Fruit fly (Drosophila melanogaster) whole organism, embryonic: Measurements from ENCODE around the gene Rip11.

ENCODE experiments used
- BtbVII ChIP-seq: fragments of 200-800 bp; sonication (Bioruptor generic); optimal IDR thresholded peaks from 3 replicates; lab custom pipeline; 2017; ENCODE audit warnings: missing biosample characterization, mild to moderate bottlenecking, missing genetic modification characterization
- CG11093 ChIP-seq: fragments of 200-800 bp; sonication (Bioruptor generic); IDR thresholded peaks from 3 replicates; pipeline ENCODE4 v1.3.6; 2022; ENCODE audit warnings: missing biosample characterization, missing genetic modification characterization
- CG12219 ChIP-seq: fragments of 200-800 bp; sonication (Bioruptor generic); optimal IDR thresholded peaks from 3 replicates; lab custom pipeline; 2018; ENCODE audit warnings: missing biosample characterization, mild to moderate bottlenecking, missing genetic modification characterization
- CG12236 ChIP-seq: fragments of 200-800 bp; sonication (Bioruptor generic); optimal IDR thresholded peaks from 2 replicates; lab custom pipeline; 2016; ENCODE audit warnings: missing biosample characterization, missing genetic modification characterization
- CG12769 ChIP-seq: fragments of 200-800 bp; sonication (Bioruptor generic); optimal IDR thresholded peaks from 2 replicates; lab custom pipeline; 2019; ENCODE audit warnings: missing biosample characterization, mild to moderate bottlenecking, missing genetic modification characterization, moderate library complexity
- CG13123 ChIP-seq: fragments of 200-800 bp; sonication (Bioruptor generic); optimal IDR thresholded peaks from 2 replicates; lab custom pipeline; 2016; ENCODE audit warnings: missing biosample characterization, missing genetic modification characterization
- CG15479 ChIP-seq: fragments of 200-800 bp; sonication (Bioruptor generic); optimal IDR thresholded peaks from 3 replicates; lab custom pipeline; 2019; ENCODE audit warnings: missing biosample characterization, mild to moderate bottlenecking, missing genetic modification characterization, moderate library complexity
- CG1647 ChIP-seq: fragments of 200-800 bp; sonication (Bioruptor generic); optimal IDR thresholded peaks from 3 replicates; lab custom pipeline; 2016; ENCODE audit warnings: missing biosample characterization, missing genetic modification characterization
- CG17186 ChIP-seq: fragments of 200-800 bp; sonication (Bioruptor generic); optimal IDR thresholded peaks from 3 replicates; lab custom pipeline; 2017; ENCODE audit warnings: missing biosample characterization, missing genetic modification reagents, missing genetic modification characterization
- CG17328 ChIP-seq: fragments of 200-800 bp; sonication (Bioruptor generic); IDR thresholded peaks from 2 replicates; pipeline ENCODE4 v1.3.6; 2022; ENCODE audit warnings: missing biosample characterization, missing genetic modification characterization
- CG17361 ChIP-seq: fragments of 200-800 bp; sonication (Bioruptor generic); IDR thresholded peaks from 3 replicates; pipeline ENCODE4 v1.3.6; 2022; ENCODE audit warnings: missing biosample characterization, missing genetic modification characterization
- CG17385 ChIP-seq: fragments of 200-800 bp; sonication (Bioruptor generic); optimal IDR thresholded peaks from 3 replicates; lab custom pipeline; 2018; ENCODE audit warnings: missing biosample characterization, mild to moderate bottlenecking, missing genetic modification characterization
- CG18599 ChIP-seq: fragments of 200-800 bp; sonication (Bioruptor generic); optimal IDR thresholded peaks from 3 replicates; lab custom pipeline; 2017; ENCODE audit warnings: missing biosample characterization, missing genetic modification characterization, mild to moderate bottlenecking, moderate library complexity, missing genetic modification reagents
- CG2678 ChIP-seq: fragments of 200-800 bp; sonication (Bioruptor generic); optimal IDR thresholded peaks from 3 replicates; lab custom pipeline; 2019; ENCODE audit warnings: missing biosample characterization, mild to moderate bottlenecking, missing genetic modification characterization, moderate library complexity
- CG2889 ChIP-seq: fragments of 200-800 bp; sonication (Bioruptor generic); IDR thresholded peaks from 3 replicates; pipeline ENCODE4 v1.3.6; 2022; ENCODE audit warnings: missing biosample characterization, missing genetic modification characterization
- CG3065 ChIP-seq: fragments of 200-800 bp; sonication (Bioruptor generic); optimal IDR thresholded peaks from 2 replicates; lab custom pipeline; 2016; ENCODE audit warnings: missing biosample characterization, missing genetic modification characterization
- CG31441 ChIP-seq: fragments of 200-800 bp; sonication (Bioruptor generic); IDR thresholded peaks from 2 replicates; pipeline ENCODE4 v1.3.6; 2022; ENCODE audit warnings: missing biosample characterization, missing genetic modification characterization
- CG3163 ChIP-seq: fragments of 200-800 bp; sonication (Bioruptor generic); optimal IDR thresholded peaks from 3 replicates; lab custom pipeline; 2016; ENCODE audit warnings: missing biosample characterization, missing genetic modification characterization
- CG4404 ChIP-seq: fragments of 200-800 bp; sonication (Bioruptor generic); IDR thresholded peaks from 2 replicates; pipeline ENCODE4 v1.3.6; 2022; ENCODE audit warnings: missing biosample characterization, missing genetic modification characterization
- CG6175 ChIP-seq: fragments of 200-800 bp; sonication (Bioruptor generic); IDR thresholded peaks from 3 replicates; pipeline ENCODE4 v1.3.6; 2022; ENCODE audit warnings: missing biosample characterization, missing genetic modification characterization
- CG8765 ChIP-seq: fragments of 200-800 bp; sonication (Bioruptor generic); IDR thresholded peaks from 2 replicates; pipeline ENCODE4 v1.3.6; 2022; ENCODE audit warnings: missing biosample characterization, missing genetic modification characterization
- D19A ChIP-seq: fragments of 200-800 bp; optimal IDR thresholded peaks from 3 replicates; lab custom pipeline; 2019; ENCODE audit warnings: missing biosample characterization, mild to moderate bottlenecking, missing genetic modification characterization, moderate library complexity
- Deaf1 ChIP-seq: fragments of 200-800 bp; optimal IDR thresholded peaks from 3 replicates; lab custom pipeline; 2019; ENCODE audit warnings: missing biosample characterization, mild to moderate bottlenecking, missing genetic modification characterization, moderate library complexity
- Dek ChIP-seq: fragments of 200-800 bp; sonication (Bioruptor generic); optimal IDR thresholded peaks from 3 replicates; lab custom pipeline; 2019; ENCODE audit warnings: missing biosample characterization, mild to moderate bottlenecking, missing genetic modification characterization, moderate library complexity
- Drgx ChIP-seq: fragments of 200-800 bp; sonication (Bioruptor generic); IDR thresholded peaks from 2 replicates; pipeline ENCODE4 v1.3.6; 2022; ENCODE audit warnings: missing biosample characterization, missing genetic modification characterization
- Fer3 ChIP-seq: fragments of 200-800 bp; sonication (Bioruptor generic); optimal IDR thresholded peaks from 2 replicates; lab custom pipeline; 2018; ENCODE audit warnings: missing biosample characterization, mild to moderate bottlenecking, missing genetic modification characterization, moderate library complexity
- H15 ChIP-seq: fragments of 200-800 bp; sonication (Bioruptor generic); IDR thresholded peaks from 3 replicates; pipeline ENCODE4 v1.3.6; 2022; ENCODE audit warnings: missing biosample characterization, missing genetic modification characterization
- NK7.1 ChIP-seq: fragments of 200-800 bp; sonication (Bioruptor generic); optimal IDR thresholded peaks from 3 replicates; lab custom pipeline; 2016; ENCODE audit warnings: missing biosample characterization, missing genetic modification characterization
- Sox102F ChIP-seq: fragments of 200-800 bp; sonication (Bioruptor generic); optimal IDR thresholded peaks from 2 replicates; lab custom pipeline; 2018; ENCODE audit warnings: missing biosample characterization, mild to moderate bottlenecking, missing genetic modification characterization, moderate library complexity
- Sry-δ ChIP-seq: fragments of 200-800 bp; sonication (Bioruptor generic); optimal IDR thresholded peaks from 2 replicates; lab custom pipeline; 2016; ENCODE audit warnings: missing biosample characterization, missing genetic modification characterization
- abd-A ChIP-seq: fragments of 200-800 bp; sonication (Bioruptor generic); optimal IDR thresholded peaks from 3 replicates; lab custom pipeline; 2019; ENCODE audit warnings: missing biosample characterization, mild to moderate bottlenecking, missing genetic modification characterization, moderate library complexity
- aop ChIP-seq: fragments of 200-800 bp; sonication (Bioruptor generic); IDR thresholded peaks from 2 replicates; pipeline ENCODE4 v1.3.6; 2022; ENCODE audit warnings: missing biosample characterization, missing genetic modification characterization
- ap ChIP-seq: fragments of 200-800 bp; sonication (Bioruptor generic); IDR thresholded peaks from 2 replicates; pipeline ENCODE4 v1.3.6; 2022; ENCODE audit warnings: missing biosample characterization, missing genetic modification characterization
- crol ChIP-seq: fragments of 200-800 bp; sonication (Bioruptor generic); IDR thresholded peaks from 2 replicates; pipeline ENCODE4 v1.3.6; 2022; ENCODE audit warnings: missing biosample characterization, missing genetic modification characterization
- dan ChIP-seq: fragments of 200-800 bp; sonication (Bioruptor generic); IDR thresholded peaks from 2 replicates; pipeline ENCODE4 v1.3.6; 2022; ENCODE audit warnings: missing biosample characterization, missing genetic modification characterization
- dysf ChIP-seq: fragments of 200-800 bp; sonication (Bioruptor generic); IDR thresholded peaks from 3 replicates; pipeline ENCODE4 v1.3.6; 2022; ENCODE audit warnings: missing biosample characterization, missing genetic modification characterization
- gce ChIP-seq: fragments of 200-800 bp; sonication (Bioruptor generic); IDR thresholded peaks from 3 replicates; pipeline ENCODE4 v1.3.6; 2022; ENCODE audit warnings: missing biosample characterization, missing genetic modification characterization
- gcm ChIP-seq: fragments of 200-800 bp; sonication (Bioruptor generic); optimal IDR thresholded peaks from 2 replicates; lab custom pipeline; 2019; ENCODE audit warnings: missing biosample characterization, mild to moderate bottlenecking, missing genetic modification characterization, moderate library complexity
- grau ChIP-seq: fragments of 200-800 bp; optimal IDR thresholded peaks from 3 replicates; lab custom pipeline; 2019; ENCODE audit warnings: missing biosample characterization, mild to moderate bottlenecking, missing genetic modification characterization, moderate library complexity
- gsb ChIP-seq: fragments of 200-800 bp; sonication (Bioruptor generic); IDR thresholded peaks from 2 replicates; pipeline ENCODE4 v1.3.6; 2022; ENCODE audit warnings: missing biosample characterization, missing genetic modification characterization
- lmd ChIP-seq: fragments of 200-800 bp; sonication (Bioruptor generic); IDR thresholded peaks from 2 replicates; pipeline ENCODE4 v1.3.6; 2022; ENCODE audit warnings: missing biosample characterization, missing genetic modification characterization
- mirr ChIP-seq: fragments of 200-800 bp; sonication (Bioruptor generic); optimal IDR thresholded peaks from 3 replicates; lab custom pipeline; 2018; ENCODE audit warnings: missing biosample characterization, mild to moderate bottlenecking, missing genetic modification characterization
- sd ChIP-seq: fragments of 200-800 bp; sonication (Bioruptor generic); optimal IDR thresholded peaks from 3 replicates; lab custom pipeline; 2018; ENCODE audit warnings: missing biosample characterization, mild to moderate bottlenecking, missing genetic modification characterization, moderate library complexity
- so ChIP-seq: fragments of 200-800 bp; sonication (Bioruptor generic); IDR thresholded peaks from 3 replicates; pipeline ENCODE4 v1.3.6; 2022; ENCODE audit warnings: missing biosample characterization, missing genetic modification characterization
- twi ChIP-seq: fragments of 200-800 bp; optimal IDR thresholded peaks from 2 replicates; lab custom pipeline; 2019; ENCODE audit warnings: missing biosample characterization, mild to moderate bottlenecking, missing genetic modification characterization, moderate library complexity
- unpg ChIP-seq: fragments of 200-800 bp; sonication (Bioruptor generic); optimal IDR thresholded peaks from 3 replicates; lab custom pipeline; 2018; ENCODE audit warnings: missing biosample characterization, mild to moderate bottlenecking, missing genetic modification characterization, moderate library complexity
- vnd ChIP-seq: fragments of 200-800 bp; sonication (Bioruptor generic); IDR thresholded peaks from 3 replicates; pipeline ENCODE4 v1.3.6; 2022; ENCODE audit warnings: missing biosample characterization, missing genetic modification characterization; ENCODE audit not compliant: partially characterized antibody
- vvl ChIP-seq: fragments of 200-800 bp; sonication (Bioruptor generic); IDR thresholded peaks from 2 replicates; pipeline ENCODE4 v1.3.6; 2022; ENCODE audit warnings: missing biosample characterization, missing genetic modification characterization
- zen ChIP-seq: fragments of 200-800 bp; sonication (Bioruptor generic); optimal IDR thresholded peaks from 3 replicates; lab custom pipeline; 2018; ENCODE audit warnings: missing biosample characterization, mild to moderate bottlenecking, missing genetic modification characterization, moderate library complexity
- zf30C ChIP-seq: fragments of 200-800 bp; sonication (Bioruptor generic); optimal IDR thresholded peaks from 3 replicates; lab custom pipeline; 2018; ENCODE audit warnings: missing biosample characterization, mild to moderate bottlenecking, missing genetic modification characterization
- zfh1 ChIP-seq: fragments of 200-800 bp; sonication (Bioruptor generic); IDR thresholded peaks from 3 replicates; pipeline ENCODE4 v1.3.6; 2022; ENCODE audit warnings: missing biosample characterization, missing genetic modification characterization

Gene Rip11

DNA sequence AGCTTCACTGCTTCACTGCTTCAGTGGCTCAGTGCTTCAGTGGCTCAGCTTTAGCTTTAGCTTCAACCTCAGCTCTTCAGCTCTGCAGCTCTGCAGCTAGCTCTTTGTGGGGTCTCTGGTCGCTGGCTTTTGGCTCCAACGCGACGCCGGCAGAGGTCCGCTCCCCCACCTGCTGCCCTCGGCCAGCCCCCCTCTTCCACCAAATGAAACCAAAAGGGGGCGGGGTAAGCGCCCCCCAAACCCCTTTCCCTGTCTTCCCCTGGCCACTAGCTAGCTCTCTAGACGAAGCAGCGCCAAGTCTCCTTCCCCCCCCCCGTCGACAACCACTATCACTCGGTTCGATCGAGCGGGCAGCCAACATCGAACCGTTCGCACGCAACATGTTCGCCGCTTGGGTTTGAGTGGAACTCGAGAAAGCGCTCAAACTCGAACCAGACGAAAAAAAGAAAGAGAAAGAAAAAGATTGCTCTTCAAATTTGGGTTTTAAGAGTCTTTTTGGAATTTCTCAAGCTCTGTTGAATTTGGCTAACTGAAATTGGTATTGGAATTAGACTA is 45.6 kb upstream of the Rip11 start, which contains the start of gene Cyp18a1 (continued):
- TF ChIP-seq gce (GFP tag; lab: Robert Waterston, UW) (no peak), CG31441 (GFP tag; lab: Robert Waterston, UW) (no peak), CG6175 (GFP tag; lab: Robert Waterston, UW) (peak; percentile 51; the same call in 1 of the 3 replicates), Drgx (GFP tag; lab: Robert Waterston, UW) (no peak), mirr (no peak), CG18599 (GFP tag; lab: Kevin White, UChicago) (no peak), CG2678 (no peak), aop (GFP tag; lab: Robert Waterston, UW) (no peak), CG12769 (peak; percentile 12), sd (tag; lab: Kevin White, UChicago) (no peak), dysf (GFP tag; lab: Robert Waterston, UW) (no peak), H15 (GFP tag; lab: Robert Waterston, UW) (no peak), Deaf1 (tag; lab: Kevin White, UChicago) (peak; percentile 68), CG12219 (GFP tag; lab: Kevin White, UChicago) (no peak), Sry-δ (no peak), Sox102F (GFP tag; lab: Kevin White, UChicago) (no peak), zfh1 (GFP tag; lab: Robert Waterston, UW) (no peak), Dek (tag; lab: Kevin White, UChicago) (no peak), Fer3 (tag; lab: Kevin White, UChicago) (no peak), CG15479 (GFP tag; lab: Kevin White, UChicago) (no peak), CG3163 (peak; percentile 38), BtbVII (GFP tag; lab: Kevin White, UChicago) (no peak), grau (no peak), ap (GFP tag; lab: Robert Waterston, UW) (no peak), NK7.1 (GFP tag; lab: Kevin White, UChicago) (no peak), crol (peak; percentile 99), twi (no peak), lmd (GFP tag; lab: Robert Waterston, UW) (no peak), CG3065 (no peak), vvl (GFP tag; lab: Robert Waterston, UW) (0 out of 2 replicates have a peak, but pooled peaks have one; percentile 23), CG2889 (GFP tag; lab: Robert Waterston, UW) (no peak), CG11093 (GFP tag; lab: Robert Waterston, UW) (no peak), vnd (GFP tag; lab: Robert Waterston, UW) (no peak), gsb (no peak), so (GFP tag; lab: Robert Waterston, UW) (no peak)

DNA sequence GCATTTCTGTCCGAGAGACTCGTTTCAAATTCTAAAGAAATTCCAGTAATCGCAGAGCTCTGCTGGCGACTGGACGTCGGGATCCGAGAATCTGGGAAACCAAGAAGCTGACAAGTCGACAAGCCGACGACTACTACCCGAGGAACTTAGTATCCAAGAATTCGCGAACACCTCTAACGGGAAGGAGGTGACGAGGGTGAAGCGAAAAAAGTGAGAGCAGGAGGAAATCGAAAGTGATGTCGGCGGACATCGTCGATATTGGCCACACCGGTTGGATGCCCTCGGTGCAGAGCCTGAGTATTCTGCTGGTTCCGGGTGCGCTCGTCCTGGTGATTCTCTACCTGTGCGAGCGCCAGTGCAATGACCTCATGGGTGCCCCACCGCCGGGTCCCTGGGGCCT is 38.3 kb upstream of the Rip11 start, which contains the start of gene phtm:
TSS of gene phtm (plus strand) at position 41 of the 400 bp plus-strand sequence.
- TF ChIP-seq CG4404 (GFP tag; lab: Robert Waterston, UW) (no peak), dan (GFP tag; lab: Robert Waterston, UW) (no peak)

DNA sequence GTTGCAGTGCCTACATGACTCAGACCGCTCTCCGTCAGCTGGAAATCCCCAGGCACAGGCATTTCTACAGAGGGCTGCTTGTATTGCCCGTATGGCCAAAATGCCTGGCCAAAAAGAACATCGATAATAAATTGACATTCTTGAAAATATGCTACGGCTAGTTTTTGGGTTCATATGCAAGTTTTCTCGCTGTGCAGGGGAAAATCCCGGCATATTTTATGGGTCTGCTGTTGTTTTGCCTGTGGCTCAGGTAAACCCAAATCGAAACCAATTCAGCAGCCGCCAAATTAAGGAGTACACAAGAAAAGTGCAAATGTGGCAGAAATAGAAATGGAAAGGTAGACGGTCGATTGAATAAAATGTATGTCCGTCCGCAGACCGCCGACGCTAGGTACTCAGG is 37.5 kb upstream of the Rip11 start:
- TF ChIP-seq zf30C = peak; percentile 31
- no peak for TF ChIP-seq unpg (GFP tag; lab: Kevin White, UChicago)
- TF ChIP-seq CG1647 = no peak
- TF ChIP-seq CG8765 (GFP tag; lab: Robert Waterston, UW) = no peak
- no peak for TF ChIP-seq CG17328 (GFP tag; lab: Robert Waterston, UW)
- no peak for TF ChIP-seq CG12236 (GFP tag; lab: Kevin White, UChicago)
- TF ChIP-seq CG17361 (GFP tag; lab: Robert Waterston, UW) = no peak
- TF ChIP-seq CG13123 (GFP tag; lab: Kevin White, UChicago) = no peak
- no peak for TF ChIP-seq CG17385 (GFP tag; lab: Kevin White, UChicago)
- no peak for TF ChIP-seq CG11093 (GFP tag; lab: Robert Waterston, UW)
- peak; percentile 75 for TF ChIP-seq zen (tag; lab: Kevin White, UChicago)
- TF ChIP-seq CG17186 (GFP tag; lab: Kevin White, UChicago) = no peak
- TF ChIP-seq gcm (GFP tag; lab: Kevin White, UChicago) = no peak
- no peak for TF ChIP-seq Sry-δ
- TF ChIP-seq abd-A (tag; lab: Kevin White, UChicago) = no peak
- TF ChIP-seq D19A (tag; lab: Kevin White, UChicago) = no peak
- no peak for TF ChIP-seq BtbVII (GFP tag; lab: Kevin White, UChicago)
